Worm (Caenorhabditis elegans) whole organism, L3 larva: ENCODE results near the gene cosa-1.

ENCODE experiments used
- ceh-82 ChIP-seq: fragments of 150-350 bp; optimal IDR thresholded peaks from 2 replicates; lab custom pipeline; 2014; ENCODE audit warnings: missing biosample characterization, missing genetic modification characterization
- lin-15B ChIP-seq: fragments of 150-350 bp; optimal IDR thresholded peaks from 2 replicates; lab custom pipeline; 2014; ENCODE audit warnings: missing biosample characterization, missing genetic modification characterization
- pha-4 ChIP-seq: fragments of 150-350 bp; optimal IDR thresholded peaks from 2 replicates; lab custom pipeline; 2014; ENCODE audit warnings: missing biosample characterization, missing genetic modification reagents, missing genetic modification characterization

ce11 chrIII:2760726-2761125 lies 34.8 kb downstream of the cosa-1 start, which contains the start of gene pho-9:
- peak; percentile 31 for TF ChIP-seq pha-4
- TF ChIP-seq ceh-82 = no peak
- no peak for TF ChIP-seq lin-15B (tag; lab: Kevin White, UChicago)
